Fruit fly (Drosophila melanogaster) whole organism, embryonic: ENCODE results near the gene CG10492.

ENCODE experiments used
- Ada2b ChIP-seq: fragments of 200-800 bp; sonication (Bioruptor generic); IDR thresholded peaks from 2 replicates; pipeline ENCODE4 v1.3.6; 2022; ENCODE audit warnings: missing biosample characterization, missing genetic modification characterization
- Antp ChIP-seq: fragments of 200-800 bp; sonication (Bioruptor generic); optimal IDR thresholded peaks from 3 replicates; lab custom pipeline; 2016; ENCODE audit warnings: missing biosample characterization, missing genetic modification characterization
- Bdp1 ChIP-seq: fragments of 200-800 bp; sonication (Bioruptor generic); optimal IDR thresholded peaks from 3 replicates; lab custom pipeline; 2016; ENCODE audit warnings: missing biosample characterization, missing genetic modification characterization
- Bgb ChIP-seq: fragments of 200-800 bp; sonication (Bioruptor generic); IDR thresholded peaks from 2 replicates; pipeline ENCODE4 v1.3.6; 2022; ENCODE audit warnings: missing biosample characterization, missing genetic modification characterization; ENCODE audit not compliant: partially characterized antibody
- CG10267 ChIP-seq: fragments of 200-800 bp; sonication (Bioruptor generic); optimal IDR thresholded peaks from 2 replicates; lab custom pipeline; 2018; ENCODE audit warnings: missing biosample characterization, mild to moderate bottlenecking, missing genetic modification characterization, moderate library complexity
- CG10366 ChIP-seq: fragments of 200-800 bp; sonication (Bioruptor generic); IDR thresholded peaks from 2 replicates; pipeline ENCODE4 v1.3.6; 2022; ENCODE audit warnings: missing biosample characterization, missing genetic modification characterization
- CG10979 ChIP-seq: fragments of 200-800 bp; sonication (Bioruptor generic); optimal IDR thresholded peaks from 2 replicates; lab custom pipeline; 2018; ENCODE audit warnings: missing biosample characterization, mild to moderate bottlenecking, missing genetic modification characterization, moderate library complexity
- CG11247 ChIP-seq: fragments of 200-800 bp; sonication (Bioruptor generic); IDR thresholded peaks from 2 replicates; pipeline ENCODE4 v1.3.6; 2022; ENCODE audit warnings: missing biosample characterization, missing genetic modification characterization
- CG1233 ChIP-seq: fragments of 200-800 bp; sonication (Bioruptor generic); optimal IDR thresholded peaks from 4 replicates; lab custom pipeline; 2018; ENCODE audit warnings: missing biosample characterization, mild to moderate bottlenecking, missing genetic modification characterization
- CG12391 ChIP-seq: fragments of 200-800 bp; sonication (Bioruptor generic); optimal IDR thresholded peaks from 3 replicates; lab custom pipeline; 2018; ENCODE audit warnings: missing biosample characterization, mild to moderate bottlenecking, missing genetic modification characterization, moderate library complexity
- CG13424 ChIP-seq: fragments of 200-800 bp; sonication (Bioruptor generic); optimal IDR thresholded peaks from 2 replicates; lab custom pipeline; 2019; ENCODE audit warnings: missing biosample characterization, mild to moderate bottlenecking, missing genetic modification characterization, moderate library complexity
- CG14667 ChIP-seq: fragments of 200-800 bp; sonication (Bioruptor generic); IDR thresholded peaks from 2 replicates; pipeline ENCODE4 v1.3.6; 2022; ENCODE audit warnings: missing biosample characterization, missing genetic modification characterization
- CG15514 ChIP-seq: fragments of 200-800 bp; sonication (Bioruptor generic); optimal IDR thresholded peaks from 3 replicates; lab custom pipeline; 2017; ENCODE audit warnings: missing biosample characterization, missing genetic modification characterization, mild to moderate bottlenecking, moderate library complexity, missing genetic modification reagents
- CG2129 ChIP-seq: fragments of 200-800 bp; sonication (Bioruptor generic); IDR thresholded peaks from 2 replicates; pipeline ENCODE4 v1.3.6; 2022; ENCODE audit warnings: missing biosample characterization, missing genetic modification characterization; ENCODE audit not compliant: partially characterized antibody
- CG2712 ChIP-seq: fragments of 200-800 bp; optimal IDR thresholded peaks from 3 replicates; lab custom pipeline; 2019; ENCODE audit warnings: missing biosample characterization, mild to moderate bottlenecking, missing genetic modification characterization, moderate library complexity
- CG31441 ChIP-seq: fragments of 200-800 bp; sonication (Bioruptor generic); IDR thresholded peaks from 2 replicates; pipeline ENCODE4 v1.3.6; 2022; ENCODE audit warnings: missing biosample characterization, missing genetic modification characterization
- CG4730 ChIP-seq: fragments of 200-800 bp; sonication (Bioruptor generic); IDR thresholded peaks from 2 replicates; pipeline ENCODE4 v1.3.6; 2022; ENCODE audit warnings: missing biosample characterization, missing genetic modification characterization
- CG5953 ChIP-seq: fragments of 200-800 bp; sonication (Bioruptor generic); IDR thresholded peaks from 2 replicates; pipeline ENCODE4 v1.3.6; 2022; ENCODE audit warnings: missing biosample characterization, missing genetic modification characterization
- CG7556 ChIP-seq: fragments of 200-800 bp; sonication (Bioruptor generic); optimal IDR thresholded peaks from 2 replicates; lab custom pipeline; 2017; ENCODE audit warnings: missing biosample characterization, mild to moderate bottlenecking, missing genetic modification characterization
- CG9215 ChIP-seq: fragments of 200-800 bp; sonication (Bioruptor generic); IDR thresholded peaks from 2 replicates; pipeline ENCODE4 v1.3.6; 2022; ENCODE audit warnings: missing biosample characterization, missing genetic modification characterization
- D ChIP-seq, 2 experiments: fragments of 200-800 bp in 1 of 2; fragments of >200 bp in 1 of 2; sonication (Bioruptor generic) in 1 of 2; optimal IDR thresholded peaks; 2 replicates in 1 of 2; 3 replicates in 1 of 2; lab custom pipeline; 2017; ENCODE audit warnings: mild to moderate bottlenecking in 1 of 2, missing biosample characterization in 1 of 2, missing genetic modification characterization in 1 of 2, missing genetic modification reagents in 1 of 2
- Dad ChIP-seq: fragments of 200-800 bp; sonication (Bioruptor generic); optimal IDR thresholded peaks from 3 replicates; lab custom pipeline; 2016; ENCODE audit warnings: missing biosample characterization, missing genetic modification characterization
- Drgx ChIP-seq: fragments of 200-800 bp; sonication (Bioruptor generic); IDR thresholded peaks from 2 replicates; pipeline ENCODE4 v1.3.6; 2022; ENCODE audit warnings: missing biosample characterization, missing genetic modification characterization
- E2f2 ChIP-seq: fragments of 200-800 bp; sonication (Bioruptor generic); IDR thresholded peaks from 2 replicates; pipeline ENCODE4 v1.3.6; 2022; ENCODE audit warnings: missing biosample characterization, missing genetic modification characterization
- H2.0 ChIP-seq: fragments of 200-800 bp; sonication (Bioruptor generic); IDR thresholded peaks from 2 replicates; pipeline ENCODE4 v1.3.6; 2022; ENCODE audit warnings: missing biosample characterization, missing genetic modification characterization
- HLH3B ChIP-seq: fragments of 200-800 bp; sonication (Bioruptor generic); IDR thresholded peaks from 2 replicates; pipeline ENCODE4 v1.3.6; 2022; ENCODE audit warnings: missing biosample characterization, missing genetic modification characterization
- HmgZ ChIP-seq: fragments of 200-800 bp; sonication (Bioruptor generic); optimal IDR thresholded peaks from 2 replicates; lab custom pipeline; 2018; ENCODE audit warnings: missing biosample characterization, mild to moderate bottlenecking, missing genetic modification characterization
- Hr51 ChIP-seq, 2 experiments: fragments of 200-800 bp; sonication (Bioruptor generic); optimal IDR thresholded peaks; 2 replicates in 1 of 2; 3 replicates in 1 of 2; lab custom pipeline; 2016 to 2018; ENCODE audit warnings: missing biosample characterization in 2 of 2, missing genetic modification characterization in 2 of 2, mild to moderate bottlenecking in 1 of 2, moderate library complexity in 1 of 2
- MESR4 ChIP-seq: fragments of 200-800 bp; sonication (Bioruptor generic); optimal IDR thresholded peaks from 2 replicates; lab custom pipeline; 2018; ENCODE audit warnings: missing biosample characterization, mild to moderate bottlenecking, missing genetic modification characterization, moderate library complexity
- MTF-1 ChIP-seq: fragments of 200-800 bp; sonication (Bioruptor generic); optimal IDR thresholded peaks from 2 replicates; lab custom pipeline; 2018; ENCODE audit warnings: missing biosample characterization, mild to moderate bottlenecking, missing genetic modification characterization, borderline replicate concordance
- Optix ChIP-seq: fragments of 200-800 bp; sonication (Bioruptor generic); IDR thresholded peaks from 3 replicates; pipeline ENCODE4 v1.3.6; 2022; ENCODE audit warnings: missing biosample characterization, missing genetic modification characterization
- Side ChIP-seq: fragments of 200-800 bp; sonication (Bioruptor generic); optimal IDR thresholded peaks from 2 replicates; lab custom pipeline; 2016; ENCODE audit warnings: missing biosample characterization, missing genetic modification characterization
- caup ChIP-seq: fragments of 200-800 bp; sonication (Bioruptor generic); optimal IDR thresholded peaks from 3 replicates; lab custom pipeline; 2017; ENCODE audit warnings: missing biosample characterization, mild to moderate bottlenecking, missing genetic modification characterization, moderate library complexity; ENCODE audit not compliant: severe bottlenecking
- dan ChIP-seq: fragments of 200-800 bp; sonication (Bioruptor generic); IDR thresholded peaks from 2 replicates; pipeline ENCODE4 v1.3.6; 2022; ENCODE audit warnings: missing biosample characterization, missing genetic modification characterization
- dpn ChIP-seq, 2 experiments: fragments of 200-800 bp; sonication (Bioruptor generic); optimal IDR thresholded peaks; 3 replicates each; lab custom pipeline; 2016; ENCODE audit warnings: missing biosample characterization in 2 of 2, missing genetic modification characterization in 2 of 2
- fd96Cb ChIP-seq: fragments of 200-800 bp; sonication (Bioruptor generic); optimal IDR thresholded peaks from 2 replicates; lab custom pipeline; 2018; ENCODE audit warnings: missing biosample characterization, mild to moderate bottlenecking, missing genetic modification characterization, moderate library complexity
- h ChIP-seq: fragments of >200 bp; optimal IDR thresholded peaks from 2 replicates; lab custom pipeline; 2017
- insv ChIP-seq, 2 experiments: fragments of 200-800 bp; sonication (Bioruptor generic); optimal IDR thresholded peaks; 3 replicates each; lab custom pipeline; 2016 to 2018; ENCODE audit warnings: missing biosample characterization in 2 of 2, missing genetic modification characterization in 2 of 2
- inv ChIP-seq: fragments of 200-800 bp; sonication (Bioruptor generic); IDR thresholded peaks from 2 replicates; pipeline ENCODE4 v1.3.6; 2022; ENCODE audit warnings: missing biosample characterization, missing genetic modification characterization; ENCODE audit not compliant: partially characterized antibody
- lab ChIP-seq: fragments of 200-800 bp; sonication (Bioruptor generic); optimal IDR thresholded peaks from 3 replicates; lab custom pipeline; 2017; ENCODE audit warnings: missing biosample characterization, missing genetic modification characterization, mild to moderate bottlenecking, moderate library complexity, missing genetic modification reagents
- mam ChIP-seq: fragments of 200-800 bp; sonication (Bioruptor generic); optimal IDR thresholded peaks from 3 replicates; lab custom pipeline; 2016; ENCODE audit warnings: missing biosample characterization, missing genetic modification characterization
- mld ChIP-seq: fragments of 200-800 bp; sonication (Bioruptor generic); IDR thresholded peaks from 3 replicates; pipeline ENCODE4 v1.3.6; 2022; ENCODE audit warnings: missing biosample characterization, missing genetic modification characterization; ENCODE audit not compliant: partially characterized antibody
- seq ChIP-seq: fragments of 200-800 bp; sonication (Bioruptor generic); IDR thresholded peaks from 2 replicates; pipeline ENCODE4 v1.3.6; 2022; ENCODE audit warnings: missing biosample characterization, missing genetic modification characterization
- so ChIP-seq: fragments of 200-800 bp; sonication (Bioruptor generic); IDR thresholded peaks from 3 replicates; pipeline ENCODE4 v1.3.6; 2022; ENCODE audit warnings: missing biosample characterization, missing genetic modification characterization
- sob ChIP-seq: fragments of 200-800 bp; sonication (Bioruptor generic); IDR thresholded peaks from 2 replicates; pipeline ENCODE4 v1.3.6; 2022; ENCODE audit warnings: missing biosample characterization, missing genetic modification characterization
- stc ChIP-seq: fragments of 200-800 bp; sonication (Bioruptor generic); IDR thresholded peaks from 2 replicates; pipeline ENCODE4 v1.3.6; 2022; ENCODE audit warnings: missing biosample characterization, missing genetic modification characterization
- tio ChIP-seq: fragments of 200-800 bp; sonication (Bioruptor generic); optimal IDR thresholded peaks from 2 replicates; lab custom pipeline; 2017; ENCODE audit warnings: missing biosample characterization, missing genetic modification characterization, inconsistent platforms
- zen ChIP-seq: fragments of 200-800 bp; sonication (Bioruptor generic); optimal IDR thresholded peaks from 3 replicates; lab custom pipeline; 2018; ENCODE audit warnings: missing biosample characterization, mild to moderate bottlenecking, missing genetic modification characterization, moderate library complexity
- zen2 ChIP-seq: fragments of 200-800 bp; sonication (Bioruptor generic); IDR thresholded peaks from 3 replicates; pipeline ENCODE4 v1.3.6; 2022; ENCODE audit warnings: missing biosample characterization, missing genetic modification characterization; ENCODE audit not compliant: partially characterized antibody

Gene CG10492

DNA sequence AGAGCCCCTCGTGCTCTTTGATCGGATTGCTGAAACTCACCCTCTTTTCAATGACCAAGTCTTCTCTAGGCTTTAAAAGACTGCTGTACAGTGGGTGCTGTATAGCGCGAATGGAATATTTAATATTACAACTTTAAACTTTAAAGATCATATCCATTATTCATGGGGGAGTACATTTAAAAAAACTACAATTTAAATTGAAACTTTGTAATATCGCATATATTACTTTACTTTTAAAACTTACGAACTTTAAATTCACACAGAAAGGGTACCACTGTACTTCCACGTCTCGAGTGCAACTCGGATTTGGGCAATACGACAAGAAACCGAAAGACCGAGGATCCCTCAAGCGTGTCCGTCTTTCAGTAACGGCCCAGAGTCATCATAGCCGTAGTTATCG is 5.0 kb downstream of the CG10492 start, which contains the start of gene Phlpp (continued):
- no peak for TF ChIP-seq inv
- TF ChIP-seq CG2129: no peak
- peak; percentile 41 for TF ChIP-seq CG12391 (tag; lab: Kevin White, UChicago)
- peak; percentile 13 to 69 for TF ChIP-seq Hr51 (GFP tag; optimal IDR thresholded peaks at IDR 0.05; lab: Kevin White, UChicago)
- peak; percentile 55 for TF ChIP-seq CG10366
- no peak for TF ChIP-seq CG11247 (GFP tag; lab: Robert Waterston, UW)
- TF ChIP-seq CG10267 (tag; lab: Kevin White, UChicago): peak; percentile 77
- peak; percentile 68 for TF ChIP-seq HLH3B (GFP tag; lab: Robert Waterston, UW)
- TF ChIP-seq H2.0 (GFP tag; lab: Robert Waterston, UW): peak; percentile 54; the same call in 1 of the 2 replicates
- no peak for TF ChIP-seq CG15514
- TF ChIP-seq CG2712 (tag; lab: Kevin White, UChicago): peak; percentile 84
- TF ChIP-seq lab (GFP tag; lab: Kevin White, UChicago): no peak
- no peak for TF ChIP-seq insv (GFP tag; optimal IDR thresholded peaks at IDR 0.05; lab: Kevin White, UChicago)
- no peak for TF ChIP-seq zen2 (GFP tag; lab: Robert Waterston, UW)
- TF ChIP-seq HmgZ (tag; lab: Kevin White, UChicago): no peak
- peak; percentile 24; the same call in 1 of the 2 replicates for TF ChIP-seq seq (GFP tag; lab: Robert Waterston, UW)
- TF ChIP-seq stc (GFP tag; lab: Robert Waterston, UW): 0 out of 2 replicates have a peak, but pooled peaks have one; percentile 39
- TF ChIP-seq dan (GFP tag; lab: Robert Waterston, UW): no peak
- peak; percentile 47; the same call in 1 of the 2 replicates for TF ChIP-seq CG4730 (GFP tag; lab: Robert Waterston, UW)
- no peak for TF ChIP-seq tio (GFP tag; lab: Kevin White, UChicago)
- no peak for TF ChIP-seq Optix (GFP tag; lab: Robert Waterston, UW)
- peak; percentile 3 for TF ChIP-seq MTF-1 (GFP tag; lab: Kevin White, UChicago)
- peak; percentile 78 for TF ChIP-seq CG31441 (GFP tag; lab: Robert Waterston, UW)
- TF ChIP-seq CG14667: peak; percentile 35; the same call in 1 of the 2 replicates
- TF ChIP-seq mld (GFP tag; lab: Robert Waterston, UW): no peak
- no peak for TF ChIP-seq Bgb (GFP tag; lab: Robert Waterston, UW)
- peak; percentile 24; the same call in 1 of the 2 replicates for TF ChIP-seq E2f2 (GFP tag; lab: Robert Waterston, UW)
- peak; percentile 69 for TF ChIP-seq fd96Cb (tag; lab: Kevin White, UChicago)
- TF ChIP-seq CG10979 (tag; lab: Kevin White, UChicago): peak; percentile 83
- TF ChIP-seq Antp (GFP tag; lab: Kevin White, UChicago): peak; percentile 21
- peak; percentile 2 to 5 for TF ChIP-seq dpn (GFP tag; optimal IDR thresholded peaks at IDR 0.05; lab: Kevin White, UChicago)
- TF ChIP-seq Side (GFP tag; lab: Kevin White, UChicago): peak; percentile 23
- TF ChIP-seq sob (GFP tag; lab: Robert Waterston, UW): peak; percentile 53; the same call in 1 of the 2 replicates
- TF ChIP-seq mam (GFP tag; lab: Kevin White, UChicago): peak; percentile 20
- no peak for TF ChIP-seq Bdp1 (GFP tag; lab: Kevin White, UChicago)
- peak; percentile 41 for TF ChIP-seq CG13424 (tag; lab: Kevin White, UChicago)
- TF ChIP-seq MESR4 (GFP tag; lab: Kevin White, UChicago): no peak
- peak; percentile 77; the same call in 2 of the 3 replicates for TF ChIP-seq so (GFP tag; lab: Robert Waterston, UW)
- peak; percentile 25 for TF ChIP-seq CG7556 (GFP tag; lab: Kevin White, UChicago)
- TF ChIP-seq Dad (GFP tag; lab: Kevin White, UChicago): no peak
- TF ChIP-seq CG1233 (GFP tag; lab: Kevin White, UChicago): peak; percentile 31
- no peak for TF ChIP-seq caup (GFP tag; lab: Kevin White, UChicago)
- TF ChIP-seq zen: peak; percentile 51
- TF ChIP-seq Drgx: peak; percentile 72
- TF ChIP-seq h (lab: Kevin White, UChicago): no peak
- no peak for TF ChIP-seq D (optimal IDR thresholded peaks at IDR 0.05; lab: Kevin White, UChicago)
- peak; percentile 41 for TF ChIP-seq D (GFP tag; optimal IDR thresholded peaks at IDR 0.05; lab: Kevin White, UChicago)
- peak; percentile 28; the same call in 1 of the 2 replicates for TF ChIP-seq CG9215
- TF ChIP-seq Ada2b (GFP tag; lab: Robert Waterston, UW): peak; percentile 70
- TF ChIP-seq CG5953 (GFP tag; lab: Robert Waterston, UW): 0 out of 2 replicates have a peak, but pooled peaks have one; percentile 47
